Worm (Caenorhabditis elegans): Measurements from ENCODE around the gene snx-17.

DNA sequence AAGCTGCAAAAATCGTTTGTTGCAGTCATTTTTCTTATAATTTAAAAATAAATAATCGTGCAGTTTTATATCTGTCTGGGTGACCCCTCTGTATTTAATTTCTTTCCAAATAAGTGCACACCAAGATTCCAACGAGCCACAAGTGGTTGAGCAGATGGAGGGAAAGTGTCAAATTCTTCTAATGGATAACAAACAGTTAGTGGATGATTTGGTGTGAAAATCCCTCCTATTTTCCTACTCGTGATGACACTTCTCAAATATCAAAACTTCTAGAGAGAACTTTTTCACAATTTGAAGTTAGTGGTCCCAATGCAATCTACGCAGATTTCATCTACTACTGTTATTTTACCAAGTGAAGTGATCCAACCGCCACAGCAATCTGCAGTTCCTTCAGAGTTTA, 47.7 kb downstream of the snx-17 start, which contains the start of gene ceh-28:
- TF ChIP-seq daf-8 (GFP tag; IDR thresholded peaks at IDR 0.05) (no peak), lin-39 (tag; optimal IDR thresholded peaks at IDR 0.05) (no peak), zfp-3 (GFP tag; conservative IDR thresholded peaks at IDR 0.05) (no peak), Y105C5A.15 (GFP tag; IDR thresholded peaks at IDR 0.05) (no peak)
